Fruit fly (Drosophila melanogaster): ENCODE results near the gene CG31675.

- TF ChIP-seq h (GFP tag; optimal IDR thresholded peaks at IDR 0.05), result no peak
- no peak for TF ChIP-seq brk (GFP tag; optimal IDR thresholded peaks at IDR 0.05)
Observed at dm6 chr2L:20867381-20867780, at the start of gene CG31675.
